Worm (Caenorhabditis elegans): ENCODE data around the gene ZC8.6.
A peak's percentile ranks its signal among the peaks of the same experiment; 100 is the strongest.

Gene ZC8.6

DNA sequence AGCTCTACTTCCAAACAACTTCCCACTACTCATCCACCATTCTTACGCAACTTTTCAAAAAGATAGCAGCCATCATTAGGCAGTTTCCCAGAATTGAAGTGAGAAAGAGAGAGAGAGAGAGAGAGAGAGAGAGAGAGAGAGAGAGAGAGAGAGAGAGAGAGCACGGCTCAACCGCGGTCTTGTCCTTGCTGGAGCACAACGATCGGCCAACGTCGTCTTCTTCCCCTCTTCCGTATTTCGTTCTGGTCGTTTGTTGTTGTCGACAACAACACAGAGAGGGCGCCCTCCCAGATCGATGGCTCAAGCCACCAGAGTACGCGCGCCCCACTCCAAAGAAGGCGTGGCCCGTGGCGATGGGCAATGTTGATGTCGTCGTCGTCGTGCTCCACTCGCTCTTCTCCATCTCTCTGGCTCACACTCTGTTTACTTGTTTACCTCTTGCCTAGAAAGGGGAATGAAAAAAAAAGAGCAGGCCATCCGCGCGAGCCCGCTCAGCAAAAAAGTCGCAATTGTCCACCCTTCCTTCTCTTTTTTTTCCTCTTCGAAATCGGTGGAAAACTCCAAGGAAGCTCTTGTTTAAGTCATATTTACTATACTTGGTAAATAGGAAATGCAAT, 15.3 kb downstream of the ZC8.6 start (continued):
- TF ChIP-seq K11D2.4 (GFP tag; IDR thresholded peaks at IDR 0.05) (peak; percentile 59; the same call in 1 of the 2 replicates), cebp-1 (GFP tag; IDR thresholded peaks at IDR 0.05) (no peak), cebp-1 (tag; optimal IDR thresholded peaks at IDR 0.05) (peak; percentile 47), xnd-1 (tag; optimal IDR thresholded peaks at IDR 0.05) (no peak), die-1 (tag; optimal IDR thresholded peaks at IDR 0.05) (no peak), unc-62 (GFP tag; optimal IDR thresholded peaks at IDR 0.05) (no peak)

DNA sequence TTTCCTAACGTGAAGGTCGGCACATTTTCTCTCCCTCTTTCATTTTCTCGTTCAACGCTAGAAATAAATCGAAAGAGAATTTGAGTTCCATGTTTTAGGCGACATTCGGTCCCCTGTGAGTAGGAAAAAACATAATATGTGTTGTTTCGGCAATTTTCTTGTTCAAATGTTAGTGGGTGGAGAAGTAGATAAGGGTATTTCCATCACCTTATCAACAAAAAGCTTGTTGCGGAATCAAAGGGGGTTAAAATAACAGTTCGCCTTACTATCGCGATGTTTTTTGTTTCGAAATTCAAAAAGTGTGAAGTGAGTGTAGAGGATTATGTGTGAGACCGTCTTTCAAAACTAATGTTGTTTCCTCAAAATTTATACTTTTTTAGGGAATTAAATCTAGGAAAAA, 15.8 kb downstream of the ZC8.6 start:
- peak; percentile 26 for TF ChIP-seq nhr-80 (tag; optimal IDR thresholded peaks at IDR 0.05)
- TF ChIP-seq F10E7.11 (tag; optimal IDR thresholded peaks at IDR 0.05) = no peak

DNA sequence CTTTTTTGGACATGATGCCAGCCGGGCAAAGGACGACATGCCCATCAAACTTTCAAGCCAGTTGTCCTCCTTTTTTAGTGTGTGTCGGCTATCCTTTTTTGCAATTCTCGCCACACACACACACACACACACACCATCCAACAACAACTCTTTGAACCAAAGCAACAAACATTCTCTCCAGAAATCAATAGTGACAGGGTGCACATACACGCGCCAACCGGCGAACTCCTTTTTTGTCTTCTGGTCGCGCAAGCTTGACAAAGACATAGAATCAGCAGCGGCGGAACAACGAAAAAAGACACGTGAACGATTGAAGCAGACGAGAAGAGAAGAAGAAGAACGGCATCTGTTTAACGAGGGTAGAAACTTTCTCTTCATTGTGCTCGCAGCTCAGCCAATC, 16.3 kb downstream of the ZC8.6 start:
- TF ChIP-seq F57A8.1 (GFP tag; optimal IDR thresholded peaks at IDR 0.05) (no peak), F39B2.1 (GFP tag; IDR thresholded peaks at IDR 0.05) (no peak), sptf-2 (GFP tag; optimal IDR thresholded peaks at IDR 0.05) (no peak), ekl-4 (GFP tag; IDR thresholded peaks at IDR 0.05) (no peak), B0019.2 (GFP tag; conservative IDR thresholded peaks at IDR 0.05) (no peak), F55B11.4 (tag; optimal IDR thresholded peaks at IDR 0.05; ENCODE audit: borderline replicate concordance, insufficient read depth) (no peak), hmg-1.2 (GFP tag; IDR thresholded peaks at IDR 0.05) (peak; percentile 17; the same call in 1 of the 2 replicates), nhr-120 (GFP tag; IDR thresholded peaks at IDR 0.05) (no peak), zfh-2 (GFP tag; conservative IDR thresholded peaks at IDR 0.05) (0 out of 2 replicates have a peak, but pooled peaks have one; percentile 22), ceh-91 (GFP tag; IDR thresholded peaks at IDR 0.05) (no peak), xnd-1 (tag; optimal IDR thresholded peaks at IDR 0.05) (no peak), cebp-1 (GFP tag; IDR thresholded peaks at IDR 0.05) (no peak), cebp-1 (tag; optimal IDR thresholded peaks at IDR 0.05) (peak; percentile 14)

DNA sequence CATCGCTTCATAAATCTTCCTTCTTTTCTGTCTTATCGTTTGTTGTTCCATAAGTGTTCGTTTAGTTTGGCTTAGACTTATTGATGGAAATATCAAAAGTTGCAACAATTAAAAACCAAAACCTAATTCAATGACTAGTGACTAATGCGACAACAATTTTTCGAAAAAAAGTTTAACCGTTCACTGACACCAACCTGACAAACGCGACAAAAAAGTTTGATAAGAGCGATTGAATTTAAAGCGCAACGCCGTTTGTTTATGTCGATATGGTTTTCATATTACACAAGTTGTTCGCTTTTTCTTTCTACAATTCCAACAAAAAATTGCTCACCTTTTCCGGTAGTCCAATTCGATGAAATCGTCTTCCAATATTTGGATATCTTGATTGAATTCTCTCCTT, 18.3 kb downstream of the ZC8.6 start:
- TF ChIP-seq nhr-80 (tag; optimal IDR thresholded peaks at IDR 0.05) (peak; percentile 64), F55B11.4 (tag; optimal IDR thresholded peaks at IDR 0.05; ENCODE audit: borderline replicate concordance, insufficient read depth) (no peak)

DNA sequence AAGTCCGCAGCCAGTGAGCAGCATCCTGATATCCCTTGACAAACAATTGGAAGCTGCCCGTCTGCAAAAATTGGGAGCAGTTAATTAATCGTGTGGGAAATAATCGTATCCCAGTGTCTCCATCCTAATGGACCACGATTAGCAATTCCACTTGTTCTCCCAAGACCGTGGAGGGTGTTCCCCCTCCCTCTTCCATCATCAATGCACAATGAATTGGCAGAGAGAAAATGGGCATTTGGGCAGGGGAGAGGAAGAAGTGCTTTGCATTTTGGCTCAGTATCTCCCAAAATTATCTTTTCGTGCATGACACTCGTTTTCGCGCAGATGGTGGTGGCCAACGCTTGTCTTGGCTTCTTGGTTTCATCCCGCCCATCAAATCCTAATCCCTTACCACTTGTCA, 19.3 kb downstream of the ZC8.6 start:
- TF ChIP-seq ceh-27 (GFP tag; optimal IDR thresholded peaks at IDR 0.05) = no peak
- no peak for TF ChIP-seq lin-26 (GFP tag; IDR thresholded peaks at IDR 0.05)
- TF ChIP-seq him-1 (tag; optimal IDR thresholded peaks at IDR 0.05) = no peak
- TF ChIP-seq Y95B8A.8 (GFP tag; IDR thresholded peaks at IDR 0.05) = no peak
- TF ChIP-seq egrh-3 (GFP tag; IDR thresholded peaks at IDR 0.05) = no peak
- TF ChIP-seq mes-4 (tag; optimal IDR thresholded peaks at IDR 0.05) = no peak
- no peak for TF ChIP-seq tbp1 (GFP tag; optimal IDR thresholded peaks at IDR 0.05)
- TF ChIP-seq ztf-3 (GFP tag; optimal IDR thresholded peaks at IDR 0.05) = no peak
- no peak for TF ChIP-seq F10E7.11 (tag; optimal IDR thresholded peaks at IDR 0.05)
- no peak for TF ChIP-seq hlh-12 (tag; optimal IDR thresholded peaks at IDR 0.05)
- TF ChIP-seq fkh-3 (tag; optimal IDR thresholded peaks at IDR 0.05) = no peak
- TF ChIP-seq Y53F4B.3 (GFP tag; IDR thresholded peaks at IDR 0.05) = no peak

DNA sequence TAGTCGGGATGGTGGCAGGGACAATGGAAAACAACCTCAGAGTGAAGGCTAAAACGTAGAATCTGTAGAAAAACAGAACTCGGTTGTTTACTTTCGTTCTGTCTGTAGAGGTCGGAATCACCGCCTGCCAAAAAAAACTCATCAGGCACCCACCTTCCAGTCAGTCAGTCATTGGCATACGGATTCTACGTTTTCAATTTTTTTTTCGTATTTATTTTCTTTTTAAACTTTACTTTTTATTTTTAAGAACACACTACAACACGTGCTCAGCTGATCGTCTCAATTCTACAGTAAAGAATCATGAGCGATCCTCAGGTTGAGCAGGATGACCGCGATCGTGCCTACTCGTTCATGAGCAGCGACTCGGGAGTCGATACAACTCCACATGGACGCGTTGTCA, 20.9 kb downstream of the ZC8.6 start, which contains the start of gene lfi-1:
Gene lfi-1 (plus strand): TSS at position 301 of the 400 bp plus-strand sequence.
- TF ChIP-seq attf-5 (GFP tag; optimal IDR thresholded peaks at IDR 0.05) (no peak), mel-28 (tag; optimal IDR thresholded peaks at IDR 0.05; ENCODE audit: borderline replicate concordance) (no peak), madf-6 (GFP tag; IDR thresholded peaks at IDR 0.05) (no peak), athp-1 (tag; optimal IDR thresholded peaks at IDR 0.05) (no peak), cebp-1 (GFP tag; IDR thresholded peaks at IDR 0.05) (no peak), cebp-1 (tag; optimal IDR thresholded peaks at IDR 0.05) (no peak), hmg-1.2 (GFP tag; IDR thresholded peaks at IDR 0.05) (no peak), let-607 (tag; optimal IDR thresholded peaks at IDR 0.05) (no peak), F57C9.4 (tag; optimal IDR thresholded peaks at IDR 0.05) (no peak), sea-2 (GFP tag; IDR thresholded peaks at IDR 0.05) (no peak), ekl-4 (GFP tag; IDR thresholded peaks at IDR 0.05) (no peak), ama-1 (optimal IDR thresholded peaks at IDR 0.05) (no peak), ama-1 (GFP tag; optimal IDR thresholded peaks at IDR 0.05) (no peak), chd-7 (tag; optimal IDR thresholded peaks at IDR 0.05) (no peak), attf-3 (GFP tag; conservative IDR thresholded peaks at IDR 0.05) (no peak), gei-17 (GFP tag; optimal IDR thresholded peaks at IDR 0.05) (no peak)

Measured in whole organism, young adult.